Fruit fly (Drosophila melanogaster): ENCODE measurements around the gene CG33229.
A peak's percentile ranks its signal among the peaks of the same experiment; 100 is the strongest.

CG33229 gene

DNA sequence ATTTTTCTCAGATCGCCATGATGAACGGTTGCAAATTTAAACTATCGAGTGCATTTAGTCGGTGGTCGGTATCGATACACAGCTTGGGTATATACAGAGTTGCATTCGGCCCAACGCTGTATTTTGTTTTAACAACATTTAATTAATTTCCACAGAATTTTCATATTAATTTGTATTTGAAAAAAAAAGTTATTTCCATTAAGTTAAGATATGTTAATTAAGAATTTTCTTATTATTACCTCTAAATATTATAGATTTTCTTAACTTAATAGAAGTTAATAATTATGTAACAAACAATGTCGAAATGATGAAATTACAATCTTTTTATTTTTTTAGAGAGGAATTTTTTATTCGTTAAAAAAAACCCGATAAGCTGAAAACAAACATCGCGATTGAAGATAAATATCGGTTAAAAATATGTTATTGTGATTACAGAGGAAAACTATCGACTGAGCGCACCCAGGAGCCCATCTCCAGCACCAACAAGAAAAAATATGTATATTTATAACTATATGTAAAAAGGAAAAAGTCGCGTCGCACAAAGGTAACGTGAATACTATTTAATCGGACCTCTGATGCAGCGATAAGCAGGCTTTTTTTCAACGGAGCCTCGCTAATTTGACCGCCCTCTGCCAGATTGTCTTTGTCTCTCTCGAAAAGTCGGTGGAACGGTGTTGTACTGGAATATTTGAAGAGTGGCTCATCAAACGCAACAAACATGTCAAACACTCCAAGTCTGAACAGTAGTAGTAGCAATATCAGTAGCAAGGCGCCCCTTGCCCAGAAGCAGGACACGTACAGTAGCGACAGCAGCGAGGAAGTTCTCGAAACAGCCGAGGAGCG is 23.7 kb upstream of the CG33229 start, which contains the start of the genes rno and mri (continued):
- TF ChIP-seq CG3919 (GFP tag; optimal IDR thresholded peaks at IDR 0.05), result peak; percentile 59
- no peak for TF ChIP-seq CG11762 (GFP tag; optimal IDR thresholded peaks at IDR 0.05; ENCODE audit: insufficient read depth)
- peak; percentile 39 for TF ChIP-seq Eip78C (GFP tag)
- no peak for TF ChIP-seq Lpt (GFP tag; optimal IDR thresholded peaks at IDR 0.05)
- TF ChIP-seq CG8119 (GFP tag; IDR thresholded peaks at IDR 0.05), result peak; percentile 51; the same call in 1 of the 3 replicates
- peak; percentile 72 for TF ChIP-seq CG3032 (tag; optimal IDR thresholded peaks at IDR 0.05)
- TF ChIP-seq achi (GFP tag; optimal IDR thresholded peaks at IDR 0.05), result peak; percentile 57
- TF ChIP-seq salr (GFP tag; optimal IDR thresholded peaks at IDR 0.05), result no peak
- TF ChIP-seq CG10669 (GFP tag; optimal IDR thresholded peaks at IDR 0.05), result no peak
- peak; percentile 28 for TF ChIP-seq Sox102F (GFP tag; optimal IDR thresholded peaks at IDR 0.05)

DNA sequence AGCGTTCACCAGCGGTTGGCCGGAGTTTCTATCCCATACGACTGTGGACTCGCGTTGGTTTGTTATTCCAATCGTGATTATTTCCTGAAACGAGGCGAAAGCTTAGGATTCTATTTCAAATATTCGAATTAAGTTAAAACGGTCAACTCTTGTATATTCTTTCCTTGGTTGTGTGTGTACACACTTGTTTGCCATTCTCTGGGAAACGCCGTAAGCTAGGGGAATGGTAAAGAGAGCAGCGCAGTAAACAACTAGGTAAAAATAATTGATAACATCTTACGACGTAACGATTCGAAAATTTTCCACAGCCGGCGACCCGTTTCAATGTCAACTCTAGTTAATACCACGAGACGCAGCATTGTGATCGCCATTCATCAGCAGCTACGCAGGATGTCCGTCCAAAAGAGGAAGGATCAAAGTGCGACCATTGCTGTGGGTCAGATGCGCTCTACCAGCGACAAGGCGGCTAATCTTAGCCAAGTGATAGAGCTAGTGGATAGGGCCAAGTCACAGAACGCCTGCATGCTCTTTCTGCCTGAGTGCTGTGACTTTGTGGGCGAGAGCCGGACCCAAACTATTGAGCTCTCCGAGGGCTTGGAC is 20.0 kb upstream of the CG33229 start, which contains the start of gene NitFhit:
Gene NitFhit, plus strand, starts transcription at position 195 of the 600 bp plus-strand sequence.
- TF ChIP-seq CG6808 (GFP tag; optimal IDR thresholded peaks at IDR 0.05) (peak; percentile 14), pdm3 (GFP tag; optimal IDR thresholded peaks at IDR 0.05) (no peak), fkh (GFP tag; optimal IDR thresholded peaks at IDR 0.05) (peak; percentile 71), CG10669 (GFP tag; optimal IDR thresholded peaks at IDR 0.05) (no peak), Sox15 (GFP tag; optimal IDR thresholded peaks at IDR 0.05) (no peak), Hr39 (GFP tag; optimal IDR thresholded peaks at IDR 0.05) (no peak), CG11294 (GFP tag; IDR thresholded peaks at IDR 0.05) (no peak), Gug (GFP tag; IDR thresholded peaks at IDR 0.05) (no peak), ss (GFP tag; optimal IDR thresholded peaks at IDR 0.05) (peak in 1 of 2 experiments; percentile 46), lz (GFP tag; optimal IDR thresholded peaks at IDR 0.05) (no peak), Ets21C (GFP tag; optimal IDR thresholded peaks at IDR 0.05) (no peak), svp (GFP tag) (peak; percentile 74), CG11902 (GFP tag; optimal IDR thresholded peaks at IDR 0.05) (no peak), CG3032 (tag; optimal IDR thresholded peaks at IDR 0.05) (no peak), Sox14 (GFP tag; optimal IDR thresholded peaks at IDR 0.05) (no peak), CG1621 (tag; optimal IDR thresholded peaks at IDR 0.05) (no peak), CG16779 (tag; optimal IDR thresholded peaks at IDR 0.05) (no peak), CG10631 (GFP tag; optimal IDR thresholded peaks at IDR 0.05) (no peak), CG8119 (GFP tag; IDR thresholded peaks at IDR 0.05) (no peak), achi (GFP tag; optimal IDR thresholded peaks at IDR 0.05) (no peak), Eip93F (GFP tag; optimal IDR thresholded peaks at IDR 0.05) (no peak), CG31627 (GFP tag; optimal IDR thresholded peaks at IDR 0.05) (no peak), CG8319 (GFP tag; optimal IDR thresholded peaks at IDR 0.05) (no peak), net (GFP tag; optimal IDR thresholded peaks at IDR 0.05) (no peak), CG6163 (GFP tag; IDR thresholded peaks at IDR 0.05) (no peak), Lpt (GFP tag; optimal IDR thresholded peaks at IDR 0.05) (no peak)

DNA sequence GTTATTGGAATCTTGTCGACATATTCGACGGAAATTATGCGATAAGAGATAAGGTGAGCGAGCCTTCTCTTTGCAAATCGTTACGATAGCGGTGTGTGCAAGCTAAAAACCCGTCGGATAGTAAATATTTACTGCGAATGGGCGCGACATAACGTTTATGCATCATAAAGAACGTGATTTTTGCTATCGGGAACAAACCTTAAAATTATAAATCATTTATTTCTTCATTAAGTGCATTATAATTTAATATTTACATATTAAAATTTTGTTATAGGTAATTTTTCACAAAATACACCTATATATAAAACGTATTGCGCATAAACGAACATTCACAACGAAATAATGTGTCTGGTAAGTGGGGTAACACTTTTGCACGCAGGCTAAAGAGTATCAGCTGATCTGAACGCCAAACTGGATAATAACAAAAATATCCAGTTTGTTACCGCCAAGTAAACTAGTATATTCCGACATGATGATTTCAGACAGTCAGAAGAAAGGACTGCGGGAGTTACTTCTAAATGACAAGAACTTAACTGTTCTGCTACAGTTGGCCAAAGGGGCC is 17.8 kb upstream of the CG33229 start, which contains the start of the genes Gk1 and CG13876:
Gene Gk1, minus strand, starts transcription at position 122 of the 562 bp plus-strand sequence.
Gene CG13876, plus strand, starts transcription at position 412 of the 562 bp plus-strand sequence.
- TF ChIP-seq net (GFP tag; optimal IDR thresholded peaks at IDR 0.05), result peak; percentile 94
- peak; percentile 96 for TF ChIP-seq acj6 (GFP tag; optimal IDR thresholded peaks at IDR 0.05)
- TF ChIP-seq CG32006 (GFP tag; optimal IDR thresholded peaks at IDR 0.05), result peak; percentile 96
- TF ChIP-seq eg (GFP tag; IDR thresholded peaks at IDR 0.05), result peak; percentile 98
- no peak for TF ChIP-seq Hr38 (GFP tag; optimal IDR thresholded peaks at IDR 0.05)
- TF ChIP-seq spab (GFP tag; optimal IDR thresholded peaks at IDR 0.05), result peak; percentile 90
- TF ChIP-seq CG11294 (GFP tag; IDR thresholded peaks at IDR 0.05), result peak; percentile 89
- TF ChIP-seq CG31627 (GFP tag; optimal IDR thresholded peaks at IDR 0.05), result peak; percentile 75
- peak; percentile 90 for TF ChIP-seq dac (GFP tag; optimal IDR thresholded peaks at IDR 0.05)
- TF ChIP-seq CG7368 (GFP tag; optimal IDR thresholded peaks at IDR 0.05), result no peak
- peak; percentile 92 for TF ChIP-seq CG1621 (tag; optimal IDR thresholded peaks at IDR 0.05)
- peak; percentile 84 for TF ChIP-seq Blimp-1 (GFP tag; optimal IDR thresholded peaks at IDR 0.05)
- TF ChIP-seq CG6808 (GFP tag; optimal IDR thresholded peaks at IDR 0.05), result no peak
- TF ChIP-seq salr (GFP tag; optimal IDR thresholded peaks at IDR 0.05), result peak in 1 of 2 experiments; percentile 89
- TF ChIP-seq CG8119 (GFP tag; IDR thresholded peaks at IDR 0.05), result peak; percentile 97
- peak; percentile 98 for TF ChIP-seq CG15336 (GFP tag; IDR thresholded peaks at IDR 0.05)
- peak; percentile 98 for TF ChIP-seq CG3032 (tag; optimal IDR thresholded peaks at IDR 0.05)
- peak; percentile 90 for TF ChIP-seq CG6854 (GFP tag; optimal IDR thresholded peaks at IDR 0.05)
- TF ChIP-seq Eip78C (GFP tag), result peak; percentile 98
- peak; percentile 96 for TF ChIP-seq CG9139 (GFP tag; optimal IDR thresholded peaks at IDR 0.05)
- TF ChIP-seq achi (GFP tag; optimal IDR thresholded peaks at IDR 0.05), result peak; percentile 95
- TF ChIP-seq CG6276 (GFP tag; optimal IDR thresholded peaks at IDR 0.05), result peak; percentile 95
- TF ChIP-seq fkh (GFP tag; optimal IDR thresholded peaks at IDR 0.05), result peak; percentile 99
- peak; percentile 96 for TF ChIP-seq CG10631 (GFP tag; optimal IDR thresholded peaks at IDR 0.05)
